Worm (Caenorhabditis elegans) whole organism, late embryonic: ENCODE data around the gene F44D12.2.

Source experiments
- hlh-6 ChIP-seq: sonication (generic microtip); optimal IDR thresholded peaks from 2 replicates; lab custom pipeline; 2016; ENCODE audit warnings: missing genotype, missing genetic modification characterization, missing compliant biosample characterization
- pqm-1 ChIP-seq: sonication (generic microtip); optimal IDR thresholded peaks from 2 replicates; lab custom pipeline; 2016; ENCODE audit warnings: missing genetic modification characterization, missing compliant biosample characterization
- tbx-2 ChIP-seq: sonication (generic microtip); optimal IDR thresholded peaks from 2 replicates; lab custom pipeline; 2016; ENCODE audit warnings: missing genetic modification characterization, missing compliant biosample characterization

- TF ChIP-seq hlh-6 (no peak), tbx-2 (no peak), pqm-1 (tag; lab: Kevin White, UChicago) (no peak)
Measured at ce11 chrIV:10047108-10047507, 29.6 kb upstream of the F44D12.2 start, which contains the start of gene T04B2.3.
